Fruit fly (Drosophila melanogaster) whole organism, embryonic: Measurements from ENCODE around the gene RpL36.

Experiments
- Abd-B ChIP-seq: fragments of 200-800 bp; sonication (Bioruptor generic); optimal IDR thresholded peaks from 2 replicates; lab custom pipeline; 2018; ENCODE audit warnings: missing biosample characterization, mild to moderate bottlenecking, missing genetic modification characterization, moderate library complexity
- Bgb ChIP-seq: fragments of 200-800 bp; sonication (Bioruptor generic); IDR thresholded peaks from 2 replicates; pipeline ENCODE4 v1.3.6; 2022; ENCODE audit warnings: missing biosample characterization, missing genetic modification characterization; ENCODE audit not compliant: partially characterized antibody
- BtbVII ChIP-seq: fragments of 200-800 bp; sonication (Bioruptor generic); optimal IDR thresholded peaks from 3 replicates; lab custom pipeline; 2017; ENCODE audit warnings: missing biosample characterization, mild to moderate bottlenecking, missing genetic modification characterization
- CG10431 ChIP-seq: fragments of 200-800 bp; sonication (Bioruptor generic); optimal IDR thresholded peaks from 3 replicates; lab custom pipeline; 2018; ENCODE audit warnings: missing biosample characterization, mild to moderate bottlenecking, missing genetic modification characterization
- CG11093 ChIP-seq: fragments of 200-800 bp; sonication (Bioruptor generic); IDR thresholded peaks from 3 replicates; pipeline ENCODE4 v1.3.6; 2022; ENCODE audit warnings: missing biosample characterization, missing genetic modification characterization
- CG11696 ChIP-seq: fragments of 200-800 bp; sonication (Bioruptor generic); IDR thresholded peaks from 2 replicates; pipeline ENCODE4 v1.3.6; 2022; ENCODE audit warnings: missing biosample characterization, missing genetic modification characterization
- CG12391 ChIP-seq: fragments of 200-800 bp; sonication (Bioruptor generic); optimal IDR thresholded peaks from 3 replicates; lab custom pipeline; 2018; ENCODE audit warnings: missing biosample characterization, mild to moderate bottlenecking, missing genetic modification characterization, moderate library complexity
- CG12659 ChIP-seq: fragments of 200-800 bp; sonication (Bioruptor generic); optimal IDR thresholded peaks from 3 replicates; lab custom pipeline; 2017; ENCODE audit warnings: mild to moderate bottlenecking, missing biosample characterization, missing genetic modification reagents, missing genetic modification characterization
- CG13424 ChIP-seq: fragments of 200-800 bp; sonication (Bioruptor generic); optimal IDR thresholded peaks from 2 replicates; lab custom pipeline; 2019; ENCODE audit warnings: missing biosample characterization, mild to moderate bottlenecking, missing genetic modification characterization, moderate library complexity
- CG15269 ChIP-seq: fragments of 200-800 bp; sonication (Bioruptor generic); optimal IDR thresholded peaks from 2 replicates; lab custom pipeline; 2018; ENCODE audit warnings: missing biosample characterization, mild to moderate bottlenecking, missing genetic modification characterization, moderate library complexity
- CG1603 ChIP-seq: fragments of 200-800 bp; sonication (Bioruptor generic); optimal IDR thresholded peaks from 2 replicates; lab custom pipeline; 2019; ENCODE audit warnings: missing biosample characterization, mild to moderate bottlenecking, missing genetic modification characterization, moderate library complexity
- CG1832 ChIP-seq: fragments of 200-800 bp; sonication (Bioruptor generic); optimal IDR thresholded peaks from 2 replicates; lab custom pipeline; 2017; ENCODE audit warnings: missing biosample characterization, mild to moderate bottlenecking, missing genetic modification characterization, inconsistent platforms
- CG30020 ChIP-seq: fragments of 200-800 bp; optimal IDR thresholded peaks from 2 replicates; lab custom pipeline; 2019; ENCODE audit warnings: missing biosample characterization, mild to moderate bottlenecking, missing genetic modification characterization, moderate library complexity
- CG34422 ChIP-seq: fragments of 200-800 bp; sonication (Bioruptor generic); IDR thresholded peaks from 3 replicates; pipeline ENCODE4 v1.3.6; 2022; ENCODE audit warnings: missing biosample characterization, missing genetic modification characterization
- CG42726 ChIP-seq: fragments of 200-800 bp; sonication (Bioruptor generic); IDR thresholded peaks from 2 replicates; pipeline ENCODE4 v1.3.6; 2022; ENCODE audit warnings: missing biosample characterization, missing genetic modification characterization; ENCODE audit not compliant: partially characterized antibody
- CG4360 ChIP-seq: fragments of 200-800 bp; sonication (Bioruptor generic); IDR thresholded peaks from 2 replicates; pipeline ENCODE4 v1.3.6; 2022; ENCODE audit warnings: missing biosample characterization, missing genetic modification characterization
- CG4617 ChIP-seq: fragments of 200-800 bp; sonication (Bioruptor generic); optimal IDR thresholded peaks from 3 replicates; lab custom pipeline; 2016; ENCODE audit warnings: missing biosample characterization, missing genetic modification characterization, borderline replicate concordance
- CG4854 ChIP-seq: fragments of 200-800 bp; sonication (Bioruptor generic); optimal IDR thresholded peaks from 2 replicates; lab custom pipeline; 2016; ENCODE audit warnings: missing biosample characterization, missing genetic modification characterization, inconsistent platforms
- CG6272 ChIP-seq: fragments of 200-800 bp; sonication (Bioruptor generic); IDR thresholded peaks from 2 replicates; pipeline ENCODE4 v1.3.6; 2022; ENCODE audit warnings: missing biosample characterization, missing genetic modification characterization
- CG8765 ChIP-seq: fragments of 200-800 bp; sonication (Bioruptor generic); IDR thresholded peaks from 2 replicates; pipeline ENCODE4 v1.3.6; 2022; ENCODE audit warnings: missing biosample characterization, missing genetic modification characterization
- CrebB ChIP-seq: fragments of 200-800 bp; sonication (Bioruptor generic); optimal IDR thresholded peaks from 3 replicates; lab custom pipeline; 2018; ENCODE audit warnings: missing biosample characterization, mild to moderate bottlenecking, missing genetic modification characterization
- Deaf1 ChIP-seq: fragments of 200-800 bp; optimal IDR thresholded peaks from 3 replicates; lab custom pipeline; 2019; ENCODE audit warnings: missing biosample characterization, mild to moderate bottlenecking, missing genetic modification characterization, moderate library complexity
- Doc3 ChIP-seq: fragments of 200-800 bp; sonication (Bioruptor generic); IDR thresholded peaks from 3 replicates; pipeline ENCODE4 v1.3.6; 2022; ENCODE audit warnings: missing biosample characterization, missing genetic modification characterization; ENCODE audit not compliant: partially characterized antibody
- Drgx ChIP-seq: fragments of 200-800 bp; sonication (Bioruptor generic); IDR thresholded peaks from 2 replicates; pipeline ENCODE4 v1.3.6; 2022; ENCODE audit warnings: missing biosample characterization, missing genetic modification characterization
- ERR ChIP-seq: fragments of 200-800 bp; sonication (Bioruptor generic); optimal IDR thresholded peaks from 2 replicates; lab custom pipeline; 2016; ENCODE audit warnings: missing biosample characterization, missing genetic modification characterization
- Gug ChIP-seq: fragments of 200-800 bp; sonication (Bioruptor generic); IDR thresholded peaks from 4 replicates; pipeline ENCODE4 v1.3.6; 2022; ENCODE audit warnings: missing biosample characterization, missing genetic modification characterization
- HmgZ ChIP-seq: fragments of 200-800 bp; sonication (Bioruptor generic); optimal IDR thresholded peaks from 2 replicates; lab custom pipeline; 2018; ENCODE audit warnings: missing biosample characterization, mild to moderate bottlenecking, missing genetic modification characterization
- Hr51 ChIP-seq, 2 experiments: fragments of 200-800 bp; sonication (Bioruptor generic); optimal IDR thresholded peaks; 2 replicates in 1 of 2; 3 replicates in 1 of 2; lab custom pipeline; 2016 to 2018; ENCODE audit warnings: missing biosample characterization in 2 of 2, missing genetic modification characterization in 2 of 2, mild to moderate bottlenecking in 1 of 2, moderate library complexity in 1 of 2
- Lim3 ChIP-seq: fragments of 200-800 bp; sonication (Bioruptor generic); IDR thresholded peaks from 2 replicates; pipeline ENCODE4 v1.3.6; 2022; ENCODE audit warnings: missing biosample characterization, missing genetic modification characterization
- MTF-1 ChIP-seq: fragments of 200-800 bp; sonication (Bioruptor generic); optimal IDR thresholded peaks from 2 replicates; lab custom pipeline; 2018; ENCODE audit warnings: missing biosample characterization, mild to moderate bottlenecking, missing genetic modification characterization, borderline replicate concordance
- Myb ChIP-seq: fragments of 200-800 bp; sonication (Bioruptor generic); optimal IDR thresholded peaks from 2 replicates; lab custom pipeline; 2016; ENCODE audit warnings: missing biosample characterization, missing genetic modification characterization
- Neu2 ChIP-seq: fragments of 200-800 bp; sonication (Bioruptor generic); optimal IDR thresholded peaks from 3 replicates; lab custom pipeline; 2016; ENCODE audit warnings: missing biosample characterization, missing genetic modification characterization, borderline replicate concordance
- Oli ChIP-seq: fragments of 200-800 bp; sonication (Bioruptor generic); optimal IDR thresholded peaks from 2 replicates; lab custom pipeline; 2018; ENCODE audit warnings: missing biosample characterization, mild to moderate bottlenecking, missing genetic modification characterization, moderate library complexity
- Optix ChIP-seq: fragments of 200-800 bp; sonication (Bioruptor generic); IDR thresholded peaks from 3 replicates; pipeline ENCODE4 v1.3.6; 2022; ENCODE audit warnings: missing biosample characterization, missing genetic modification characterization
- Side ChIP-seq: fragments of 200-800 bp; sonication (Bioruptor generic); optimal IDR thresholded peaks from 2 replicates; lab custom pipeline; 2016; ENCODE audit warnings: missing biosample characterization, missing genetic modification characterization
- Sry-β ChIP-seq: fragments of 200-800 bp; sonication (Bioruptor generic); optimal IDR thresholded peaks from 2 replicates; lab custom pipeline; 2018; ENCODE audit warnings: missing biosample characterization, mild to moderate bottlenecking, missing genetic modification characterization, moderate library complexity
- br ChIP-seq: fragments of >200 bp; optimal IDR thresholded peaks from 2 replicates; lab custom pipeline; 2017
- cas ChIP-seq: fragments of 200-800 bp; sonication (Bioruptor generic); IDR thresholded peaks from 2 replicates; pipeline ENCODE4 v1.3.6; 2022; ENCODE audit warnings: missing biosample characterization, missing genetic modification characterization
- chif ChIP-seq, 2 experiments: fragments of 200-800 bp; sonication (Bioruptor generic); optimal IDR thresholded peaks; 3 replicates each; lab custom pipeline; 2016; ENCODE audit warnings: missing biosample characterization in 2 of 2, missing genetic modification characterization in 2 of 2
- fd3F ChIP-seq: fragments of 200-800 bp; sonication (Bioruptor generic); optimal IDR thresholded peaks from 2 replicates; lab custom pipeline; 2018; ENCODE audit warnings: missing biosample characterization, mild to moderate bottlenecking, missing genetic modification characterization, moderate library complexity
- lbe ChIP-seq: fragments of 200-800 bp; sonication (Bioruptor generic); optimal IDR thresholded peaks from 2 replicates; lab custom pipeline; 2016; ENCODE audit warnings: missing biosample characterization, mild to moderate bottlenecking, missing genetic modification characterization
- lmd ChIP-seq: fragments of 200-800 bp; sonication (Bioruptor generic); IDR thresholded peaks from 2 replicates; pipeline ENCODE4 v1.3.6; 2022; ENCODE audit warnings: missing biosample characterization, missing genetic modification characterization
- mam ChIP-seq: fragments of 200-800 bp; sonication (Bioruptor generic); optimal IDR thresholded peaks from 3 replicates; lab custom pipeline; 2016; ENCODE audit warnings: missing biosample characterization, missing genetic modification characterization
- p53 ChIP-seq: fragments of 200-800 bp; sonication (Bioruptor generic); optimal IDR thresholded peaks from 2 replicates; lab custom pipeline; 2016; ENCODE audit warnings: missing biosample characterization, missing genetic modification characterization
- pzg ChIP-seq: fragments of 200-800 bp; sonication (Bioruptor generic); optimal IDR thresholded peaks from 3 replicates; lab custom pipeline; 2018; ENCODE audit warnings: missing biosample characterization, mild to moderate bottlenecking, missing genetic modification characterization, moderate library complexity
- so ChIP-seq: fragments of 200-800 bp; sonication (Bioruptor generic); IDR thresholded peaks from 3 replicates; pipeline ENCODE4 v1.3.6; 2022; ENCODE audit warnings: missing biosample characterization, missing genetic modification characterization
- sob ChIP-seq: fragments of 200-800 bp; sonication (Bioruptor generic); IDR thresholded peaks from 2 replicates; pipeline ENCODE4 v1.3.6; 2022; ENCODE audit warnings: missing biosample characterization, missing genetic modification characterization
- sug ChIP-seq: fragments of 200-800 bp; optimal IDR thresholded peaks from 2 replicates; lab custom pipeline; 2019; ENCODE audit warnings: missing biosample characterization, mild to moderate bottlenecking, missing genetic modification characterization, moderate library complexity
- vnd ChIP-seq: fragments of 200-800 bp; sonication (Bioruptor generic); IDR thresholded peaks from 3 replicates; pipeline ENCODE4 v1.3.6; 2022; ENCODE audit warnings: missing biosample characterization, missing genetic modification characterization; ENCODE audit not compliant: partially characterized antibody
- yki ChIP-seq: fragments of >200 bp; optimal IDR thresholded peaks from 3 replicates; lab custom pipeline; 2018

The RpL36 gene

dm6 chrX:647056-647627, 17.9 kb upstream of the RpL36 start, which contains the start of gene Roc1a (continued):
- no peak for TF ChIP-seq sob
- no peak for TF ChIP-seq mam (GFP tag; lab: Kevin White, UChicago)
- TF ChIP-seq lbe (GFP tag; lab: Kevin White, UChicago) = no peak
- peak; percentile 67 for TF ChIP-seq CG4617
- no peak for TF ChIP-seq CG6272
- no peak for TF ChIP-seq CrebB
- no peak for TF ChIP-seq Myb (GFP tag; lab: Kevin White, UChicago)
- peak; percentile 9 for TF ChIP-seq sug (tag; lab: Kevin White, UChicago)
- TF ChIP-seq CG30020 (tag; lab: Kevin White, UChicago) = peak; percentile 25
- TF ChIP-seq Hr51 (GFP tag; optimal IDR thresholded peaks at IDR 0.05; lab: Kevin White, UChicago) = no peak
- TF ChIP-seq CG12391 (tag; lab: Kevin White, UChicago) = peak; percentile 11
- peak; percentile 52 for TF ChIP-seq pzg (GFP tag; lab: Kevin White, UChicago)
- TF ChIP-seq fd3F = no peak
- no peak for TF ChIP-seq CG10431 (GFP tag; lab: Kevin White, UChicago)
- TF ChIP-seq Oli (tag; lab: Kevin White, UChicago) = no peak
- no peak for TF ChIP-seq Side (GFP tag; lab: Kevin White, UChicago)
- no peak for TF ChIP-seq chif (GFP tag; optimal IDR thresholded peaks at IDR 0.05; lab: Kevin White, UChicago)
- peak; percentile 79 for TF ChIP-seq Bgb (GFP tag; lab: Robert Waterston, UW)
- no peak for TF ChIP-seq so (GFP tag; lab: Robert Waterston, UW)
- TF ChIP-seq yki = no peak
- TF ChIP-seq Abd-B = peak; percentile 5
- TF ChIP-seq Gug (GFP tag; lab: Robert Waterston, UW) = peak; percentile 34; the same call in 1 of the 4 replicates
- TF ChIP-seq MTF-1 (GFP tag; lab: Kevin White, UChicago) = no peak
- peak; percentile 20 for TF ChIP-seq CG13424 (tag; lab: Kevin White, UChicago)
- no peak for TF ChIP-seq br (lab: Kevin White, UChicago)
- no peak for TF ChIP-seq CG34422 (GFP tag; lab: Robert Waterston, UW)
- no peak for TF ChIP-seq Neu2 (GFP tag; lab: Kevin White, UChicago)
- peak; percentile 60; the same call in 2 of the 3 replicates for TF ChIP-seq vnd (GFP tag; lab: Robert Waterston, UW)
- no peak for TF ChIP-seq CG1832 (GFP tag; lab: Kevin White, UChicago)
- TF ChIP-seq CG1603 (tag; lab: Kevin White, UChicago) = peak; percentile 36
- peak; percentile 1 for TF ChIP-seq CG12659 (GFP tag; lab: Kevin White, UChicago)
- TF ChIP-seq Optix (GFP tag; lab: Robert Waterston, UW) = no peak
- TF ChIP-seq Doc3 (GFP tag; lab: Robert Waterston, UW) = 0 out of 3 replicates have a peak, but pooled peaks have one; percentile 12
- TF ChIP-seq Sry-β (GFP tag; lab: Kevin White, UChicago) = no peak
- no peak for TF ChIP-seq CG15269 (tag; lab: Kevin White, UChicago)
- TF ChIP-seq Deaf1 = no peak
- no peak for TF ChIP-seq Lim3 (GFP tag; lab: Robert Waterston, UW)
- TF ChIP-seq CG4854 (GFP tag; lab: Kevin White, UChicago) = no peak
- no peak for TF ChIP-seq HmgZ
- TF ChIP-seq CG8765 (GFP tag; lab: Robert Waterston, UW) = no peak
- TF ChIP-seq p53 (GFP tag; lab: Kevin White, UChicago) = no peak
- TF ChIP-seq BtbVII (GFP tag; lab: Kevin White, UChicago) = no peak
- TF ChIP-seq lmd = no peak
- no peak for TF ChIP-seq cas (GFP tag; lab: Robert Waterston, UW)
- no peak for TF ChIP-seq CG4360 (GFP tag; lab: Robert Waterston, UW)
- TF ChIP-seq Drgx (GFP tag; lab: Robert Waterston, UW) = no peak
- no peak for TF ChIP-seq ERR (GFP tag; lab: Kevin White, UChicago)
- no peak for TF ChIP-seq CG11093 (GFP tag; lab: Robert Waterston, UW)
- peak; percentile 85 for TF ChIP-seq CG42726 (GFP tag; lab: Robert Waterston, UW)
- TF ChIP-seq CG11696 = no peak
